Worm (Caenorhabditis elegans) whole organism, L4/young adult: ENCODE data around the gene syx-5.

Experiments
- W03F9.2 ChIP-seq: fragments of 150-350 bp; optimal IDR thresholded peaks from 2 replicates; lab custom pipeline; 2014; ENCODE audit warnings: missing biosample characterization, missing genetic modification characterization
- dao-5 ChIP-seq: sonication (generic microtip); optimal IDR thresholded peaks from 2 replicates; lab custom pipeline; 2016; ENCODE audit warnings: missing genotype, missing genetic modification characterization, moderate library complexity, missing compliant biosample characterization
- him-1 ChIP-seq: sonication (generic microtip); optimal IDR thresholded peaks from 2 replicates; lab custom pipeline; 2016; ENCODE audit warnings: missing genotype, missing genetic modification reagents, missing genetic modification characterization, missing compliant biosample characterization

Gene syx-5

ce11 chrV:11758635-11759034 lies 6.1 kb upstream of the syx-5 start, which contains the start of gene T04F3.3:
T04F3.3 (plus strand) TSS chrV:11758935.
- no peak for TF ChIP-seq dao-5
- TF ChIP-seq him-1 (tag; lab: Kevin White, UChicago) = no peak
- no peak for TF ChIP-seq W03F9.2 (tag; lab: Kevin White, UChicago)

ce11 chrV:11760371-11760770 lies 4.3 kb upstream of the syx-5 start, which contains the start of gene T04F3.5:
T04F3.5 (plus strand) TSS chrV:11760671.
- TF ChIP-seq dao-5 = no peak
- no peak for TF ChIP-seq him-1 (tag; lab: Kevin White, UChicago)

ce11 chrV:11762863-11763262 lies 1.8 kb upstream of the syx-5 start, which contains the start of gene T04F3.4:
T04F3.4 (minus strand) TSS chrV:11763049.
- TF ChIP-seq him-1 (tag; lab: Kevin White, UChicago) = no peak
- TF ChIP-seq W03F9.2 (tag; lab: Kevin White, UChicago) = no peak
- TF ChIP-seq dao-5 = no peak

ce11 chrV:11767028-11767427 lies 2.3 kb downstream of the syx-5 start, which contains the start of gene sel-11:
sel-11 (plus strand) TSS chrV:11767328.
- TF ChIP-seq dao-5 (no peak), W03F9.2 (tag; lab: Kevin White, UChicago) (no peak), him-1 (tag; lab: Kevin White, UChicago) (no peak)

- TF ChIP-seq W03F9.2 (tag; lab: Kevin White, UChicago) = no peak
- TF ChIP-seq dao-5 = no peak
- no peak for TF ChIP-seq him-1 (tag; lab: Kevin White, UChicago)
These were observed 4.9 kb downstream of the syx-5 start for ce11 chrV:11769646-11770045.

ce11 chrV:11770053-11770517 lies 5.4 kb downstream of the syx-5 start, which contains the start of gene F55A11.4:
F55A11.4 (plus strand) TSS chrV:11770467.
- TF ChIP-seq W03F9.2 (tag; lab: Kevin White, UChicago) = no peak
- no peak for TF ChIP-seq dao-5
- no peak for TF ChIP-seq him-1 (tag; lab: Kevin White, UChicago)

ce11 chrV:11773420-11773819 lies 8.7 kb downstream of the syx-5 start, which contains the start of gene bus-18:
bus-18 (plus strand) TSS chrV:11773720.
- TF ChIP-seq dao-5 (no peak), him-1 (tag; lab: Kevin White, UChicago) (no peak), W03F9.2 (tag; lab: Kevin White, UChicago) (no peak)

- TF ChIP-seq W03F9.2 (tag; lab: Kevin White, UChicago) (no peak), dao-5 (no peak), him-1 (tag; lab: Kevin White, UChicago) (no peak)
These were observed 9.2 kb downstream of the syx-5 start for ce11 chrV:11773934-11774333.

- no peak for TF ChIP-seq W03F9.2 (tag; lab: Kevin White, UChicago)
- no peak for TF ChIP-seq him-1 (tag; lab: Kevin White, UChicago)
- no peak for TF ChIP-seq dao-5
These were observed 11.8 kb downstream of the syx-5 start, which contains the start of gene F55A11.6 for ce11 chrV:11776538-11776937. F55A11.6 (plus strand) TSS chrV:11776838.

- TF ChIP-seq W03F9.2 (tag; lab: Kevin White, UChicago) (no peak), him-1 (tag; lab: Kevin White, UChicago) (no peak), dao-5 (no peak)
These were observed 13.1 kb downstream of the syx-5 start for ce11 chrV:11777846-11778245.

ce11 chrV:11779310-11779709 lies 14.6 kb downstream of the syx-5 start:
- TF ChIP-seq him-1 (tag; lab: Kevin White, UChicago) (no peak), dao-5 (no peak), W03F9.2 (tag; lab: Kevin White, UChicago) (no peak)

- TF ChIP-seq him-1 (tag; lab: Kevin White, UChicago) = no peak
These were observed 15.1 kb downstream of the syx-5 start for ce11 chrV:11779810-11780209.

ce11 chrV:11782809-11783440 lies 18.2 kb downstream of the syx-5 start, which contains the start of gene F55A11.11:
F55A11.11 (plus strand) TSS chrV:11783149.
- TF ChIP-seq dao-5 (peak; percentile 82), W03F9.2 (tag; lab: Kevin White, UChicago) (peak; percentile 78), him-1 (tag; lab: Kevin White, UChicago) (peak; percentile 72)

ce11 chrV:11787258-11787657 lies 22.6 kb downstream of the syx-5 start, which contains the start of gene F55A11.7:
F55A11.7 (minus strand) TSS chrV:11787443.
- TF ChIP-seq dao-5 (no peak), him-1 (tag; lab: Kevin White, UChicago) (no peak), W03F9.2 (tag; lab: Kevin White, UChicago) (no peak)
